Fruit fly (Drosophila melanogaster) whole organism, embryonic: ENCODE results near the gene Nup153.

Experiments used
- CG34422 ChIP-seq: fragments of 200-800 bp; sonication (Bioruptor generic); IDR thresholded peaks from 3 replicates; pipeline ENCODE4 v1.3.6; 2022; ENCODE audit warnings: missing biosample characterization, missing genetic modification characterization
- ase ChIP-seq: fragments of 200-800 bp; sonication (Bioruptor generic); IDR thresholded peaks from 3 replicates; pipeline ENCODE4 v1.3.6; 2022; ENCODE audit warnings: missing biosample characterization, missing genetic modification characterization
- trh ChIP-seq: fragments of 200-800 bp; sonication (Bioruptor generic); optimal IDR thresholded peaks from 2 replicates; lab custom pipeline; 2016; ENCODE audit warnings: missing biosample characterization, missing genetic modification characterization

DNA sequence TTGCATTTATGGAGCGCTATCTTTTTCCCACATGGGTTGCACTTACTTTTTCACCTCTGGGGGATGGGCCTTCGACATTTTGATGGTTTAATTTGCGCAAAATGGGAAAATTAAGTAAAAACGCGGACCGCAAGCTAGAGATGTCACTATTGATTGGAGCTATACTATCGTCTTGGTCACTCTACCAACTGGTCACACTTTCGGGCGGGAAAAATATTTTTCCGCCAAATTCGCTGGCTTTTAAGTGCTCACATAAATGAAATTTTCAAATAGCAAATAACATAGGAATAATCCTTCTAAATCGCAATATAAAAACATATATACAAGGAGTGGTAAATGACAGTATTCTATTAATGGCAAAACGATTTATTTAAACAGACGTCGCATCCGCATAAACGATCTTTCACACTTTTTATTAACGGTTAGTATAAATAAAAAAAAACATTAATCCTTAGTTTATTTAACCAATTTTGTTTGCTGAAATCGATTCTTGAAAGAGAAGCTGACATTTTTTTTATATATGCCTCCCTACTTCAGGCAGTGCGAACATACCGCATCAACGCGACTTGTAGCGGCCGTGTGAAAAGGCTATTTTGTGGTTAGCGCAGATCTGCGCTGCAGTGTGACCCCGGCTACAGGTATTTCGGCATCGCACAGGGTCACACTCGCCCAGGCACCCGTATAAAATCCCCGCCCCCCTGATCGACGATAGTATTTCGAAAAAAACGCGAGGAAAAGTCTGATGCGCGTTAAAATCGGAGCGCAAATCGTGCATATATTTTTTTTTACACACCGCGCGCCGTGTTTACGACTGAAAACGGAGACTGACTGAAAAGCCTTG lies 41.4 kb downstream of the Nup153 start, which contains the start of the genes SNRPG and mthl1:
- TF ChIP-seq CG34422 (GFP tag; lab: Robert Waterston, UW) (peak; percentile 96), ase (GFP tag; lab: Robert Waterston, UW) (peak; percentile 94), trh (GFP tag; lab: Kevin White, UChicago) (peak; percentile 2)
